Fruit fly (Drosophila melanogaster) whole organism, embryonic: ENCODE measurements around the gene Sf3a2.

Source experiments
- ATbp ChIP-seq: fragments of 200-800 bp; sonication (Bioruptor generic); optimal IDR thresholded peaks from 2 replicates; lab custom pipeline; 2017; ENCODE audit warnings: missing biosample characterization, mild to moderate bottlenecking, missing genetic modification characterization, missing genetic modification reagents
- Atf6 ChIP-seq: fragments of 200-800 bp; sonication (Bioruptor generic); IDR thresholded peaks from 2 replicates; pipeline ENCODE4 v1.3.6; 2022; ENCODE audit warnings: missing biosample characterization, missing genetic modification characterization
- Bgb ChIP-seq: fragments of 200-800 bp; sonication (Bioruptor generic); IDR thresholded peaks from 2 replicates; pipeline ENCODE4 v1.3.6; 2022; ENCODE audit warnings: missing biosample characterization, missing genetic modification characterization; ENCODE audit not compliant: partially characterized antibody
- CG11560 ChIP-seq: fragments of 200-800 bp; sonication (Bioruptor generic); IDR thresholded peaks from 3 replicates; pipeline ENCODE4 v1.3.6; 2022; ENCODE audit warnings: missing biosample characterization, missing genetic modification characterization
- CG11695 ChIP-seq: fragments of 200-800 bp; sonication (Bioruptor generic); IDR thresholded peaks from 3 replicates; pipeline ENCODE4 v1.3.6; 2022; ENCODE audit warnings: missing biosample characterization, missing genetic modification characterization
- CG11723 ChIP-seq: fragments of 200-800 bp; sonication (Bioruptor generic); optimal IDR thresholded peaks from 2 replicates; lab custom pipeline; 2017; ENCODE audit warnings: missing biosample characterization, mild to moderate bottlenecking, missing genetic modification characterization
- CG12659 ChIP-seq: fragments of 200-800 bp; sonication (Bioruptor generic); optimal IDR thresholded peaks from 3 replicates; lab custom pipeline; 2017; ENCODE audit warnings: mild to moderate bottlenecking, missing biosample characterization, missing genetic modification reagents, missing genetic modification characterization
- CG14441 ChIP-seq: fragments of 200-800 bp; sonication (Bioruptor generic); IDR thresholded peaks from 2 replicates; pipeline ENCODE4 v1.3.6; 2022; ENCODE audit warnings: missing biosample characterization, missing genetic modification characterization
- CG15514 ChIP-seq: fragments of 200-800 bp; sonication (Bioruptor generic); optimal IDR thresholded peaks from 3 replicates; lab custom pipeline; 2017; ENCODE audit warnings: missing biosample characterization, missing genetic modification characterization, mild to moderate bottlenecking, moderate library complexity, missing genetic modification reagents
- CG18262 ChIP-seq: fragments of 200-800 bp; optimal IDR thresholded peaks from 3 replicates; lab custom pipeline; 2019; ENCODE audit warnings: missing biosample characterization, mild to moderate bottlenecking, missing genetic modification characterization, moderate library complexity
- CG2199 ChIP-seq: fragments of 200-800 bp; sonication (Bioruptor generic); IDR thresholded peaks from 3 replicates; pipeline ENCODE4 v1.3.6; 2022; ENCODE audit warnings: missing biosample characterization, missing genetic modification characterization
- CG2712 ChIP-seq: fragments of 200-800 bp; optimal IDR thresholded peaks from 3 replicates; lab custom pipeline; 2019; ENCODE audit warnings: missing biosample characterization, mild to moderate bottlenecking, missing genetic modification characterization, moderate library complexity
- CG34422 ChIP-seq: fragments of 200-800 bp; sonication (Bioruptor generic); IDR thresholded peaks from 3 replicates; pipeline ENCODE4 v1.3.6; 2022; ENCODE audit warnings: missing biosample characterization, missing genetic modification characterization
- CG3847 ChIP-seq: fragments of 200-800 bp; sonication (Bioruptor generic); IDR thresholded peaks from 2 replicates; pipeline ENCODE4 v1.3.6; 2022; ENCODE audit warnings: missing biosample characterization, missing genetic modification characterization
- CG42726 ChIP-seq: fragments of 200-800 bp; sonication (Bioruptor generic); IDR thresholded peaks from 2 replicates; pipeline ENCODE4 v1.3.6; 2022; ENCODE audit warnings: missing biosample characterization, missing genetic modification characterization; ENCODE audit not compliant: partially characterized antibody
- CG4328 ChIP-seq: fragments of 200-800 bp; sonication (Bioruptor generic); optimal IDR thresholded peaks from 3 replicates; lab custom pipeline; 2017; ENCODE audit warnings: missing biosample characterization, missing genetic modification reagents, missing genetic modification characterization
- CG5245 ChIP-seq: fragments of 200-800 bp; sonication (Bioruptor generic); optimal IDR thresholded peaks from 3 replicates; lab custom pipeline; 2016; ENCODE audit warnings: missing biosample characterization, missing genetic modification characterization
- CG8290 ChIP-seq, 3 experiments: fragments of 200-800 bp; sonication (Bioruptor generic); optimal IDR thresholded peaks; 2 replicates each; lab custom pipeline; 2016 to 2019; ENCODE audit warnings: missing biosample characterization in 3 of 3, missing genetic modification characterization in 3 of 3, mild to moderate bottlenecking in 2 of 3, moderate library complexity in 1 of 3
- CG8924 ChIP-seq: fragments of 200-800 bp; optimal IDR thresholded peaks from 3 replicates; lab custom pipeline; 2019; ENCODE audit warnings: missing biosample characterization, mild to moderate bottlenecking, missing genetic modification characterization, moderate library complexity
- CG9797 ChIP-seq: fragments of 200-800 bp; sonication (Bioruptor generic); optimal IDR thresholded peaks from 3 replicates; lab custom pipeline; 2018; ENCODE audit warnings: missing biosample characterization, mild to moderate bottlenecking, missing genetic modification characterization
- Dip2 ChIP-seq: fragments of 200-800 bp; sonication (Bioruptor generic); IDR thresholded peaks from 2 replicates; pipeline ENCODE4 v1.3.6; 2022; ENCODE audit warnings: missing biosample characterization, missing genetic modification characterization
- E2f2 ChIP-seq: fragments of 200-800 bp; sonication (Bioruptor generic); IDR thresholded peaks from 2 replicates; pipeline ENCODE4 v1.3.6; 2022; ENCODE audit warnings: missing biosample characterization, missing genetic modification characterization
- Eip74EF ChIP-seq, 2 experiments: fragments of 200-800 bp in 1 of 2; fragments of >200 bp in 1 of 2; sonication (Bioruptor generic) in 1 of 2; optimal IDR thresholded peaks; 2 replicates each; lab custom pipeline; 2017 to 2019; ENCODE audit warnings: missing biosample characterization in 2 of 2, missing genetic modification characterization in 2 of 2, mild to moderate bottlenecking in 1 of 2, moderate library complexity in 1 of 2
- GATAe ChIP-seq: fragments of 200-800 bp; sonication (Bioruptor generic); conservative IDR thresholded peaks from 2 replicates; pipeline ENCODE4 v1.3.6; 2022; ENCODE audit warnings: missing biosample characterization, missing genetic modification characterization
- Gug ChIP-seq: fragments of 200-800 bp; sonication (Bioruptor generic); IDR thresholded peaks from 4 replicates; pipeline ENCODE4 v1.3.6; 2022; ENCODE audit warnings: missing biosample characterization, missing genetic modification characterization
- HLH4C ChIP-seq: fragments of 200-800 bp; sonication (Bioruptor generic); IDR thresholded peaks from 3 replicates; pipeline ENCODE4 v1.3.6; 2022; ENCODE audit warnings: missing biosample characterization, missing genetic modification characterization; ENCODE audit not compliant: partially characterized antibody
- Jarid2 ChIP-seq: fragments of 200-800 bp; sonication (Bioruptor generic); optimal IDR thresholded peaks from 3 replicates; lab custom pipeline; 2017; ENCODE audit warnings: mild to moderate bottlenecking, missing biosample characterization, missing genetic modification reagents, missing genetic modification characterization
- Lhr ChIP-seq: fragments of 200-800 bp; sonication (Bioruptor generic); optimal IDR thresholded peaks from 3 replicates; lab custom pipeline; 2017; ENCODE audit warnings: mild to moderate bottlenecking, missing biosample characterization, missing genetic modification reagents, missing genetic modification characterization
- MBD-R2 ChIP-seq: fragments of 200-800 bp; sonication (Bioruptor generic); IDR thresholded peaks from 2 replicates; pipeline ENCODE4 v1.3.6; 2022; ENCODE audit warnings: missing biosample characterization, missing genetic modification characterization
- Med ChIP-seq: fragments of 200-800 bp; sonication (Bioruptor generic); peaks from one replicate; lab custom pipeline; 2016; ENCODE audit warnings: missing biosample characterization, missing genetic modification characterization, mild to moderate bottlenecking, inconsistent platforms, moderate library complexity
- NFAT ChIP-seq: fragments of 200-800 bp; sonication (Bioruptor generic); IDR thresholded peaks from 2 replicates; pipeline ENCODE4 v1.3.6; 2022; ENCODE audit warnings: missing biosample characterization, missing genetic modification characterization
- Nf-YC ChIP-seq: fragments of 200-800 bp; optimal IDR thresholded peaks from 3 replicates; lab custom pipeline; 2019; ENCODE audit warnings: missing biosample characterization, mild to moderate bottlenecking, missing genetic modification characterization, moderate library complexity
- Opbp ChIP-seq: fragments of 200-800 bp; sonication (Bioruptor generic); IDR thresholded peaks from 3 replicates; pipeline ENCODE4 v1.3.6; 2022; ENCODE audit warnings: missing biosample characterization, missing genetic modification characterization; ENCODE audit not compliant: partially characterized antibody
- ash1 ChIP-seq: fragments of 200-800 bp; sonication (Bioruptor generic); optimal IDR thresholded peaks from 2 replicates; lab custom pipeline; 2018; ENCODE audit warnings: missing biosample characterization, mild to moderate bottlenecking, missing genetic modification characterization
- btn ChIP-seq: fragments of 200-800 bp; sonication (Bioruptor generic); optimal IDR thresholded peaks from 2 replicates; lab custom pipeline; 2016; ENCODE audit warnings: missing biosample characterization, missing genetic modification characterization
- caup ChIP-seq: fragments of 200-800 bp; sonication (Bioruptor generic); optimal IDR thresholded peaks from 3 replicates; lab custom pipeline; 2017; ENCODE audit warnings: missing biosample characterization, mild to moderate bottlenecking, missing genetic modification characterization, moderate library complexity; ENCODE audit not compliant: severe bottlenecking
- cg ChIP-seq: fragments of 200-800 bp; sonication (Bioruptor generic); optimal IDR thresholded peaks from 3 replicates; lab custom pipeline; 2019; ENCODE audit warnings: missing biosample characterization, mild to moderate bottlenecking, missing genetic modification characterization, moderate library complexity
- crol ChIP-seq: fragments of 200-800 bp; sonication (Bioruptor generic); IDR thresholded peaks from 2 replicates; pipeline ENCODE4 v1.3.6; 2022; ENCODE audit warnings: missing biosample characterization, missing genetic modification characterization
- fu2 ChIP-seq: fragments of 200-800 bp; sonication (Bioruptor generic); optimal IDR thresholded peaks from 2 replicates; lab custom pipeline; 2016; ENCODE audit warnings: missing biosample characterization, missing genetic modification characterization
- grn ChIP-seq: fragments of 200-800 bp; sonication (Bioruptor generic); optimal IDR thresholded peaks from 3 replicates; lab custom pipeline; 2017; ENCODE audit warnings: missing biosample characterization, missing genetic modification characterization
- nom ChIP-seq: fragments of 200-800 bp; sonication (Bioruptor generic); optimal IDR thresholded peaks from 2 replicates; lab custom pipeline; 2017; ENCODE audit warnings: missing biosample characterization, missing genetic modification characterization, mild to moderate bottlenecking, moderate library complexity, missing genetic modification reagents
- pb ChIP-seq: fragments of 200-800 bp; sonication (Bioruptor generic); optimal IDR thresholded peaks from 3 replicates; lab custom pipeline; 2016; ENCODE audit warnings: missing biosample characterization, missing genetic modification characterization
- pros ChIP-seq: fragments of 200-800 bp; sonication (Bioruptor generic); optimal IDR thresholded peaks from 3 replicates; lab custom pipeline; 2019; ENCODE audit warnings: missing biosample characterization, mild to moderate bottlenecking, missing genetic modification characterization, moderate library complexity
- salm ChIP-seq: fragments of 200-800 bp; sonication (Bioruptor generic); optimal IDR thresholded peaks from 2 replicates; lab custom pipeline; 2018; ENCODE audit warnings: missing biosample characterization, mild to moderate bottlenecking, missing genetic modification characterization
- slbo ChIP-seq: fragments of 200-800 bp; sonication (Bioruptor generic); IDR thresholded peaks from 2 replicates; pipeline ENCODE4 v1.3.6; 2022; ENCODE audit warnings: missing biosample characterization, missing genetic modification characterization
- sr ChIP-seq: fragments of 200-800 bp; sonication (Bioruptor generic); IDR thresholded peaks from 3 replicates; pipeline ENCODE4 v1.3.6; 2022; ENCODE audit warnings: missing biosample characterization, missing genetic modification characterization
- trem ChIP-seq: fragments of 200-800 bp; optimal IDR thresholded peaks from 3 replicates; lab custom pipeline; 2019; ENCODE audit warnings: missing biosample characterization, mild to moderate bottlenecking, missing genetic modification characterization, moderate library complexity
- wdn ChIP-seq: fragments of 200-800 bp; sonication (Bioruptor generic); IDR thresholded peaks from 2 replicates; pipeline ENCODE4 v1.3.6; 2022; ENCODE audit warnings: missing biosample characterization, missing genetic modification characterization
- zfh1 ChIP-seq: fragments of 200-800 bp; sonication (Bioruptor generic); IDR thresholded peaks from 3 replicates; pipeline ENCODE4 v1.3.6; 2022; ENCODE audit warnings: missing biosample characterization, missing genetic modification characterization

The Sf3a2 gene

dm6 chr3L:12804730-12805170, 9.1 kb downstream of the Sf3a2 start, which contains the start of gene Atg1 (continued):
- TF ChIP-seq Med (GFP tag; lab: Kevin White, UChicago) = peak; percentile 85
- no peak for TF ChIP-seq slbo
- TF ChIP-seq zfh1 (GFP tag; lab: Robert Waterston, UW) = 0 out of 3 replicates have a peak, but pooled peaks have one; percentile 7
- peak; percentile 5 for TF ChIP-seq CG18262 (tag; lab: Kevin White, UChicago)
- TF ChIP-seq CG8924 (tag; lab: Kevin White, UChicago) = peak; percentile 3
- 0 out of 3 replicates have a peak, but pooled peaks have one; percentile 27 for TF ChIP-seq CG2199 (GFP tag; lab: Robert Waterston, UW)
- TF ChIP-seq trem = peak; percentile 3
- no peak for TF ChIP-seq CG4328 (GFP tag; lab: Kevin White, UChicago)
- TF ChIP-seq ATbp (GFP tag; lab: Kevin White, UChicago) = no peak
- peak; percentile 49 for TF ChIP-seq pros (GFP tag; lab: Kevin White, UChicago)
- peak in 1 of 2 experiments; percentile 18 for TF ChIP-seq Eip74EF (GFP tag; optimal IDR thresholded peaks at IDR 0.05; lab: Kevin White, UChicago)
- TF ChIP-seq CG34422 (GFP tag; lab: Robert Waterston, UW) = peak; percentile 36; the same call in 1 of the 3 replicates
- TF ChIP-seq Atf6 (GFP tag; lab: Robert Waterston, UW) = 0 out of 2 replicates have a peak, but pooled peaks have one; percentile 42
- peak; percentile 53; the same call in 1 of the 2 replicates for TF ChIP-seq CG42726 (GFP tag; lab: Robert Waterston, UW)
- TF ChIP-seq Opbp (GFP tag; lab: Robert Waterston, UW) = no peak
- TF ChIP-seq CG2712 (tag; lab: Kevin White, UChicago) = peak; percentile 36
- TF ChIP-seq Bgb (GFP tag; lab: Robert Waterston, UW) = peak; percentile 51; the same call in 1 of the 2 replicates
- TF ChIP-seq CG9797 (GFP tag; lab: Kevin White, UChicago) = peak; percentile 69
- peak; percentile 17 for TF ChIP-seq CG8290 (GFP tag; optimal IDR thresholded peaks at IDR 0.05; lab: Kevin White, UChicago)
- TF ChIP-seq CG8290 (tag; optimal IDR thresholded peaks at IDR 0.05; lab: Kevin White, UChicago) = peak in 1 of 2 experiments; percentile 60
- peak; percentile 12 for TF ChIP-seq salm (tag; lab: Kevin White, UChicago)
- peak; percentile 19 for TF ChIP-seq ash1 (GFP tag; lab: Kevin White, UChicago)
- no peak for TF ChIP-seq Dip2 (GFP tag; lab: Robert Waterston, UW)
- TF ChIP-seq GATAe (GFP tag; lab: Robert Waterston, UW) = no peak
- TF ChIP-seq fu2 (GFP tag; lab: Kevin White, UChicago) = no peak
- TF ChIP-seq Lhr = peak; percentile 20
- peak; percentile 16; the same call in 1 of the 2 replicates for TF ChIP-seq E2f2
- TF ChIP-seq CG11695 (GFP tag; lab: Robert Waterston, UW) = 0 out of 3 replicates have a peak, but pooled peaks have one; percentile 33
- peak; percentile 9 for TF ChIP-seq pb
- peak; percentile 46 for TF ChIP-seq caup
- peak; percentile 26; the same call in 1 of the 2 replicates for TF ChIP-seq MBD-R2
- TF ChIP-seq NFAT (GFP tag; lab: Robert Waterston, UW) = peak; percentile 37; the same call in 1 of the 2 replicates
- TF ChIP-seq CG15514 = peak; percentile 36
- no peak for TF ChIP-seq wdn (GFP tag; lab: Robert Waterston, UW)
- no peak for TF ChIP-seq Gug (GFP tag; lab: Robert Waterston, UW)
- peak; percentile 43 for TF ChIP-seq CG12659 (GFP tag; lab: Kevin White, UChicago)
- no peak for TF ChIP-seq CG11723 (GFP tag; lab: Kevin White, UChicago)
- TF ChIP-seq btn (GFP tag; lab: Kevin White, UChicago) = no peak
- TF ChIP-seq CG3847 = peak; percentile 33; the same call in 1 of the 2 replicates
- TF ChIP-seq HLH4C = no peak
- TF ChIP-seq CG14441 (GFP tag; lab: Robert Waterston, UW) = no peak
- TF ChIP-seq CG11560 (tag; lab: Robert Waterston, UW) = no peak
- TF ChIP-seq Jarid2 (GFP tag; lab: Kevin White, UChicago) = peak; percentile 85
- TF ChIP-seq Nf-YC (tag; lab: Kevin White, UChicago) = peak; percentile 16
- peak; percentile 26 for TF ChIP-seq nom
- peak; percentile 13 for TF ChIP-seq grn (GFP tag; lab: Kevin White, UChicago)
- TF ChIP-seq cg (GFP tag; lab: Kevin White, UChicago) = peak; percentile 61
- TF ChIP-seq CG5245 = no peak
- TF ChIP-seq crol (GFP tag; lab: Robert Waterston, UW) = peak; percentile 16; the same call in 1 of the 2 replicates
- peak; percentile 88 for TF ChIP-seq sr
